Worm (Caenorhabditis elegans): ENCODE results near the gene F01D5.3.

DNA sequence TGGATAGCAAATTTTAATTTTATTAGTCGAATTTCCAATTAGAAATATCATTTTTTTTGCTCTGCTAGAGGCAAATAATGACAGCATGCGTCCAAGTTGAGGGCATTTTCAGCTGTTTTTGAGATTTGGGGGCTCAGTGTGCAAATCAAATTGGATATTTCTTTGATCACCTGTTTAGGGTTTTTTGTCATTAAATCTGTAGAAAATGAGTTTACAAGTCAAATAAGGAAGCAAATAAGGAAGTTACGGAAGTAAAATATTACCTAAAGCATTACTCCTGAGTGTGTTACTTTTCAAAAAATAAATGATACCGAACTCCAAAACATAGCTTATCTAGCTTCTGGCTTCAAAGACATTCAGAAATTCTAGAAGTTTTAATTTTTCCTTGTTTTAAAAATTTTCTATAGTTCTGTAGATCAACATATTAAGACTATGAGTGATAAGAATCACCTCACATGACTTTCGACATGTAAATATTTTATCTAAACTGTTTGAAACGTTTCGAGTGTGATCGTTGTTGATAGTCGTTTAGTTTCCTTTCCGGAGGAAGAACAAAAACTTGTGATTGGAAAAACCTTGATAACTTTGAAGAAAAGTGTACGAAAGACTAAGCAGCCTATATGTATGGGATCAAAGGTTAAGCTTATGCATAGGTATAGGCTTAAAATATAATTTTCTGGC, 20.0 kb downstream of the F01D5.3 start, which contains the start of gene sre-48:
- TF ChIP-seq unc-39 (tag; optimal IDR thresholded peaks at IDR 0.05), result no peak
- TF ChIP-seq lsy-2 (tag; optimal IDR thresholded peaks at IDR 0.05), result no peak
- TF ChIP-seq elt-3 (tag; optimal IDR thresholded peaks at IDR 0.05), result no peak
- no peak for TF ChIP-seq blmp-1 (tag; optimal IDR thresholded peaks at IDR 0.05)
- no peak for TF ChIP-seq flh-1 (GFP tag; optimal IDR thresholded peaks at IDR 0.05)
- TF ChIP-seq ztf-11 (tag; optimal IDR thresholded peaks at IDR 0.05), result no peak
